Worm (Caenorhabditis elegans) whole organism, young adult: ENCODE measurements around the gene srz-15.

Source experiments
- B0019.2 ChIP-seq: fragments of 200-800 bp; sonication (Bioruptor generic); conservative IDR thresholded peaks from 2 replicates; pipeline ENCODE4 v1.3.6; 2022; ENCODE audit warnings: missing genetic modification reagents, missing genetic modification characterization, missing compliant biosample characterization
- B0261.1 ChIP-seq: sonication (generic microtip); optimal IDR thresholded peaks from 2 replicates; lab custom pipeline; 2016; ENCODE audit warnings: mild to moderate bottlenecking, missing genetic modification characterization, moderate library complexity, missing compliant biosample characterization
- D2030.7 ChIP-seq: fragments of 200-800 bp; sonication (Bioruptor generic); IDR thresholded peaks from 2 replicates; pipeline ENCODE4 v1.3.6; 2022; ENCODE audit warnings: missing genetic modification reagents, missing genetic modification characterization, missing compliant biosample characterization
- F23B12.7 ChIP-seq: sonication (generic microtip); optimal IDR thresholded peaks from 2 replicates; lab custom pipeline; 2017; ENCODE audit warnings: missing genetic modification characterization, mild to moderate bottlenecking, missing compliant biosample characterization, antibody characterized with exemption, moderate library complexity; ENCODE audit not compliant: insufficient read depth
- F55B11.4 ChIP-seq: sonication (generic microtip); optimal IDR thresholded peaks from 2 replicates; lab custom pipeline; 2016; ENCODE audit warnings: missing compliant biosample characterization, missing genetic modification characterization, borderline replicate concordance; ENCODE audit not compliant: insufficient read depth
- F57C9.4 ChIP-seq: sonication (generic microtip); optimal IDR thresholded peaks from 2 replicates; lab custom pipeline; 2017; ENCODE audit warnings: mild to moderate bottlenecking, missing genetic modification characterization, missing compliant biosample characterization
- T26A5.8 ChIP-seq: sonication (generic microtip); optimal IDR thresholded peaks from 2 replicates; lab custom pipeline; 2016; ENCODE audit warnings: missing genetic modification characterization, missing compliant biosample characterization
- Y53G8AR.9 ChIP-seq: fragments of 200-800 bp; sonication (Bioruptor generic); conservative IDR thresholded peaks from 2 replicates; pipeline ENCODE4 v1.3.6; 2022; ENCODE audit warnings: missing genetic modification reagents, missing genetic modification characterization, missing compliant biosample characterization
- Y67H2A.10 ChIP-seq: fragments of 200-800 bp; sonication (Bioruptor generic); conservative IDR thresholded peaks from 2 replicates; pipeline ENCODE4 v1.3.6; 2022; ENCODE audit warnings: missing genetic modification reagents, missing genetic modification characterization, missing compliant biosample characterization
- Y95B8A.8 ChIP-seq: fragments of 200-800 bp; sonication (Bioruptor generic); IDR thresholded peaks from 2 replicates; pipeline ENCODE4 v1.3.6; 2022; ENCODE audit warnings: missing genetic modification reagents, missing genetic modification characterization, missing compliant biosample characterization
- ama-1 ChIP-seq, 3 experiments: fragments of 150-350 bp in 1 of 3; sonication (generic microtip) in 2 of 3; optimal IDR thresholded peaks; 2 replicates each; lab custom pipeline; 2014 to 2018; ENCODE audit warnings: missing biosample characterization in 2 of 3, missing genetic modification characterization in 2 of 3, missing genetic modification reagents in 2 of 3
- athp-1 ChIP-seq: sonication (generic microtip); optimal IDR thresholded peaks from 2 replicates; lab custom pipeline; 2017; ENCODE audit warnings: mild to moderate bottlenecking, missing genetic modification characterization, missing compliant biosample characterization
- bed-2 ChIP-seq: fragments of 200-800 bp; sonication (Bioruptor generic); IDR thresholded peaks from 2 replicates; pipeline ENCODE4 v1.3.6; 2022; ENCODE audit warnings: missing genetic modification reagents, missing genetic modification characterization, missing compliant biosample characterization
- cebp-1 ChIP-seq, 2 experiments: fragments of 200-800 bp in 1 of 2; sonication (Bioruptor generic) in 1 of 2; sonication (generic microtip) in 1 of 2; IDR thresholded peaks in 1 of 2; optimal IDR thresholded peaks in 1 of 2; 2 replicates each; pipeline versions ENCODE4 v1.3.6 to Lab custom; 2017 to 2022; ENCODE audit warnings: missing compliant biosample characterization in 2 of 2, missing genetic modification characterization in 2 of 2, mild to moderate bottlenecking in 1 of 2, missing genetic modification reagents in 1 of 2, moderate library complexity in 1 of 2
- cebp-2 ChIP-seq: fragments of 200-800 bp; sonication (Bioruptor generic); IDR thresholded peaks from 2 replicates; pipeline ENCODE4 v1.3.6; 2022; ENCODE audit warnings: missing genetic modification characterization, missing compliant biosample characterization
- ceh-100 ChIP-seq: fragments of 200-800 bp; sonication (Bioruptor generic); IDR thresholded peaks from 2 replicates; pipeline ENCODE4 v1.3.6; 2022; ENCODE audit warnings: missing genetic modification reagents, missing genetic modification characterization, missing compliant biosample characterization
- ceh-27 ChIP-seq: fragments of 200-800 bp; sonication (Bioruptor generic); optimal IDR thresholded peaks from 2 replicates; lab custom pipeline; 2018; ENCODE audit warnings: mild to moderate bottlenecking, missing genetic modification characterization, moderate library complexity, missing compliant biosample characterization
- ceh-91 ChIP-seq: fragments of 200-800 bp; sonication (Bioruptor generic); IDR thresholded peaks from 2 replicates; pipeline ENCODE4 v1.3.6; 2022; ENCODE audit warnings: missing genetic modification reagents, missing genetic modification characterization, missing compliant biosample characterization
- die-1 ChIP-seq: sonication (generic microtip); optimal IDR thresholded peaks from 2 replicates; lab custom pipeline; 2016; ENCODE audit warnings: missing genotype, mild to moderate bottlenecking, missing genetic modification characterization, missing compliant biosample characterization
- dox-1 ChIP-seq: fragments of 200-800 bp; sonication (Bioruptor generic); IDR thresholded peaks from 2 replicates; pipeline ENCODE4 v1.3.6; 2022; ENCODE audit warnings: missing genetic modification reagents, missing genetic modification characterization, missing compliant biosample characterization
- egrh-3 ChIP-seq: fragments of 200-800 bp; sonication (Bioruptor generic); IDR thresholded peaks from 2 replicates; pipeline ENCODE4 v1.3.6; 2022; ENCODE audit warnings: missing genetic modification reagents, missing genetic modification characterization, missing compliant biosample characterization
- fkh-3 ChIP-seq: sonication (generic microtip); optimal IDR thresholded peaks from 2 replicates; lab custom pipeline; 2016; ENCODE audit warnings: mild to moderate bottlenecking, missing genetic modification characterization, missing compliant biosample characterization
- hrde-1 ChIP-seq: sonication (generic microtip); optimal IDR thresholded peaks from 2 replicates; lab custom pipeline; 2016; ENCODE audit warnings: missing genetic modification characterization, mild to moderate bottlenecking, missing compliant biosample characterization, moderate library complexity, missing genotype, missing genetic modification reagents, borderline replicate concordance
- hsf-1 ChIP-seq: fragments of 200-800 bp; sonication (Bioruptor generic); IDR thresholded peaks from 2 replicates; pipeline ENCODE4 v1.3.6; 2022; ENCODE audit warnings: missing genetic modification reagents, missing genetic modification characterization, missing compliant biosample characterization
- lag-1 ChIP-seq: fragments of 200-800 bp; sonication (Bioruptor generic); IDR thresholded peaks from 2 replicates; pipeline ENCODE4 v1.3.6; 2022; ENCODE audit warnings: missing genetic modification reagents, missing genetic modification characterization, missing compliant biosample characterization
- lin-40 ChIP-seq: sonication (generic microtip); optimal IDR thresholded peaks from 2 replicates; lab custom pipeline; 2016; ENCODE audit warnings: missing genetic modification characterization, mild to moderate bottlenecking, missing compliant biosample characterization, missing genotype, missing genetic modification reagents
- lsl-1 ChIP-seq: fragments of 200-800 bp; sonication (Bioruptor generic); optimal IDR thresholded peaks from 2 replicates; lab custom pipeline; 2018; ENCODE audit warnings: mild to moderate bottlenecking, missing genetic modification characterization, moderate library complexity, missing compliant biosample characterization
- madf-10 ChIP-seq: sonication (generic microtip); optimal IDR thresholded peaks from 2 replicates; lab custom pipeline; 2016; ENCODE audit warnings: mild to moderate bottlenecking, missing genetic modification characterization, missing compliant biosample characterization
- madf-6 ChIP-seq: fragments of 200-800 bp; sonication (Bioruptor generic); IDR thresholded peaks from 2 replicates; pipeline ENCODE4 v1.3.6; 2022; ENCODE audit warnings: missing genetic modification reagents, missing genetic modification characterization, missing compliant biosample characterization
- mcd-1 ChIP-seq: fragments of 200-800 bp; sonication (Bioruptor generic); IDR thresholded peaks from 2 replicates; pipeline ENCODE4 v1.3.6; 2022; ENCODE audit warnings: missing genetic modification reagents, missing genetic modification characterization, missing compliant biosample characterization
- nfya-1 ChIP-seq: sonication (generic microtip); optimal IDR thresholded peaks from 2 replicates; lab custom pipeline; 2017; ENCODE audit warnings: antibody characterized with exemption, missing compliant biosample characterization, missing genetic modification characterization, borderline replicate concordance; ENCODE audit not compliant: insufficient read depth
- nhr-27 ChIP-seq: fragments of 200-800 bp; sonication (Bioruptor generic); optimal IDR thresholded peaks from 2 replicates; lab custom pipeline; 2018; ENCODE audit warnings: mild to moderate bottlenecking, missing genetic modification characterization, moderate library complexity, missing compliant biosample characterization
- nhr-80 ChIP-seq: sonication (generic microtip); optimal IDR thresholded peaks from 2 replicates; lab custom pipeline; 2016; ENCODE audit warnings: missing genetic modification characterization, missing compliant biosample characterization
- pbrm-1 ChIP-seq: fragments of 200-800 bp; sonication (Bioruptor generic); IDR thresholded peaks from 2 replicates; pipeline ENCODE4 v1.3.6; 2022; ENCODE audit warnings: missing genetic modification reagents, missing genetic modification characterization, missing compliant biosample characterization
- rcor-1 ChIP-seq: fragments of 200-800 bp; sonication (Bioruptor generic); IDR thresholded peaks from 2 replicates; pipeline ENCODE4 v1.3.6; 2022; ENCODE audit warnings: missing genetic modification reagents, missing genetic modification characterization, missing compliant biosample characterization
- snpc-1.3 ChIP-seq: sonication (generic microtip); optimal IDR thresholded peaks from 2 replicates; lab custom pipeline; 2017; ENCODE audit warnings: missing genetic modification characterization, mild to moderate bottlenecking, missing compliant biosample characterization, antibody characterized with exemption, moderate library complexity, missing genotype, missing genetic modification reagents; ENCODE audit not compliant: insufficient read depth
- snpc-3.4 ChIP-seq: sonication (generic microtip); optimal IDR thresholded peaks from 2 replicates; lab custom pipeline; 2017; ENCODE audit warnings: missing genetic modification characterization, mild to moderate bottlenecking, missing compliant biosample characterization, antibody characterized with exemption, moderate library complexity, missing genotype, missing genetic modification reagents
- sptf-2 ChIP-seq: fragments of 200-800 bp; sonication (Bioruptor generic); optimal IDR thresholded peaks from 2 replicates; lab custom pipeline; 2018; ENCODE audit warnings: mild to moderate bottlenecking, missing genetic modification characterization, missing compliant biosample characterization
- tbp1 ChIP-seq: fragments of 200-800 bp; sonication (Bioruptor generic); optimal IDR thresholded peaks from 2 replicates; lab custom pipeline; 2018; ENCODE audit warnings: mild to moderate bottlenecking, missing genetic modification characterization, missing compliant biosample characterization
- unc-130 ChIP-seq: sonication (generic microtip); optimal IDR thresholded peaks from 2 replicates; lab custom pipeline; 2016; ENCODE audit warnings: missing genetic modification reagents, missing genetic modification characterization, missing compliant biosample characterization
- zfh-2 ChIP-seq: fragments of 200-800 bp; sonication (Bioruptor generic); conservative IDR thresholded peaks from 2 replicates; pipeline ENCODE4 v1.3.6; 2022; ENCODE audit warnings: missing genetic modification reagents, missing genetic modification characterization, missing compliant biosample characterization
- ztf-22 ChIP-seq: fragments of 200-800 bp; sonication (Bioruptor generic); optimal IDR thresholded peaks from 2 replicates; lab custom pipeline; 2018; ENCODE audit warnings: mild to moderate bottlenecking, missing genetic modification characterization, moderate library complexity, missing compliant biosample characterization
- ztf-6 ChIP-seq: fragments of 200-800 bp; sonication (Bioruptor generic); IDR thresholded peaks from 2 replicates; pipeline ENCODE4 v1.3.6; 2022; ENCODE audit warnings: missing genetic modification reagents, missing genetic modification characterization, missing compliant biosample characterization

srz-15 gene

ce11 chrIV:12891080-12891479, 24.5 kb upstream of the srz-15 start:
- TF ChIP-seq cebp-1 (GFP tag; IDR thresholded peaks at IDR 0.05; lab: Robert Waterston, UW) (no peak), cebp-1 (tag; optimal IDR thresholded peaks at IDR 0.05; lab: Kevin White, UChicago) (peak; percentile 22), lag-1 (GFP tag; lab: Robert Waterston, UW) (no peak), athp-1 (tag; lab: Kevin White, UChicago) (no peak)

ce11 chrIV:12892194-12892593, 23.4 kb upstream of the srz-15 start, which contains the start of gene K08D8.1:
Gene K08D8.1 (plus strand): TSS chrIV:12892494.
- TF ChIP-seq B0019.2 (GFP tag; lab: Robert Waterston, UW) (no peak), nhr-27 (tag; lab: Kevin White, UChicago) (no peak), Y67H2A.10 (GFP tag; lab: Robert Waterston, UW) (no peak), Y95B8A.8 (GFP tag; lab: Robert Waterston, UW) (no peak), bed-2 (GFP tag; lab: Robert Waterston, UW) (no peak), snpc-1.3 (tag; lab: Kevin White, UChicago) (no peak), lin-40 (tag; lab: Kevin White, UChicago) (no peak), hsf-1 (no peak), nfya-1 (no peak), F57C9.4 (no peak), zfh-2 (no peak), snpc-3.4 (no peak), ceh-27 (GFP tag; lab: Kevin White, UChicago) (no peak), nhr-80 (tag; lab: Kevin White, UChicago) (no peak), tbp1 (GFP tag; lab: Kevin White, UChicago) (no peak), ztf-6 (GFP tag; lab: Robert Waterston, UW) (no peak)

- no peak for TF ChIP-seq hrde-1 (tag; lab: Kevin White, UChicago)
- TF ChIP-seq snpc-1.3 (tag; lab: Kevin White, UChicago): no peak
- no peak for TF ChIP-seq rcor-1 (GFP tag; lab: Robert Waterston, UW)
- no peak for TF ChIP-seq lsl-1 (GFP tag; lab: Kevin White, UChicago)
- TF ChIP-seq T26A5.8 (tag; lab: Kevin White, UChicago): no peak
- no peak for TF ChIP-seq fkh-3 (tag; lab: Kevin White, UChicago)
- no peak for TF ChIP-seq mcd-1 (GFP tag; lab: Robert Waterston, UW)
- no peak for TF ChIP-seq ama-1 (optimal IDR thresholded peaks at IDR 0.05; lab: Kevin White, UChicago)
- TF ChIP-seq ama-1 (GFP tag; optimal IDR thresholded peaks at IDR 0.05; lab: Kevin White, UChicago): no peak
- no peak for TF ChIP-seq ceh-91 (GFP tag; lab: Robert Waterston, UW)
- TF ChIP-seq die-1 (tag; lab: Kevin White, UChicago): no peak
- no peak for TF ChIP-seq cebp-2
- no peak for TF ChIP-seq F55B11.4
Measured at ce11 chrIV:12893166-12893565, 22.4 kb upstream of the srz-15 start, which contains the start of gene K08D8.12. Gene K08D8.12 (plus strand): TSS chrIV:12893466.

ce11 chrIV:12894996-12895395, 20.6 kb upstream of the srz-15 start, which contains the start of gene K08D8.11:
Gene K08D8.11 (plus strand): TSS chrIV:12895296.
- TF ChIP-seq madf-6 (no peak), fkh-3 (tag; lab: Kevin White, UChicago) (no peak), ceh-100 (GFP tag; lab: Robert Waterston, UW) (no peak), Y53G8AR.9 (no peak), dox-1 (GFP tag; lab: Robert Waterston, UW) (no peak), ztf-22 (GFP tag; lab: Kevin White, UChicago) (no peak), egrh-3 (GFP tag; lab: Robert Waterston, UW) (no peak), madf-10 (no peak), F23B12.7 (tag; lab: Kevin White, UChicago) (no peak), lin-40 (tag; lab: Kevin White, UChicago) (no peak), F55B11.4 (no peak), sptf-2 (no peak), unc-130 (GFP tag; lab: Kevin White, UChicago) (no peak), T26A5.8 (tag; lab: Kevin White, UChicago) (no peak), D2030.7 (GFP tag; lab: Robert Waterston, UW) (no peak), B0261.1 (no peak), pbrm-1 (GFP tag; lab: Robert Waterston, UW) (no peak), snpc-3.4 (no peak)
